Worm (Caenorhabditis elegans) whole organism, young adult: ENCODE measurements around the gene ttbk-5.

ENCODE experiments used
- B0035.1 ChIP-seq: sonication (generic microtip); optimal IDR thresholded peaks from 2 replicates; lab custom pipeline; 2016; ENCODE audit warnings: missing genetic modification characterization, mild to moderate bottlenecking, missing compliant biosample characterization, missing genotype, missing genetic modification reagents
- F37B4.10 ChIP-seq: fragments of 200-800 bp; sonication (Bioruptor generic); IDR thresholded peaks from 2 replicates; pipeline ENCODE4 v1.3.6; 2022; ENCODE audit warnings: missing genetic modification characterization, missing compliant biosample characterization
- F39B2.1 ChIP-seq: fragments of 200-800 bp; sonication (Bioruptor generic); IDR thresholded peaks from 2 replicates; pipeline ENCODE4 v1.3.6; 2022; ENCODE audit warnings: missing genetic modification reagents, missing genetic modification characterization, missing compliant biosample characterization
- K11D2.4 ChIP-seq: fragments of 200-800 bp; sonication (Bioruptor generic); IDR thresholded peaks from 2 replicates; pipeline ENCODE4 v1.3.6; 2022; ENCODE audit warnings: missing genetic modification reagents, missing genetic modification characterization, missing compliant biosample characterization
- K12H6.12 ChIP-seq: fragments of 200-800 bp; sonication (Bioruptor generic); optimal IDR thresholded peaks from 2 replicates; lab custom pipeline; 2018; ENCODE audit warnings: mild to moderate bottlenecking, missing genetic modification characterization, missing compliant biosample characterization
- T26A5.8 ChIP-seq: sonication (generic microtip); optimal IDR thresholded peaks from 2 replicates; lab custom pipeline; 2016; ENCODE audit warnings: missing genetic modification characterization, missing compliant biosample characterization
- Y53F4B.3 ChIP-seq: fragments of 200-800 bp; sonication (Bioruptor generic); IDR thresholded peaks from 2 replicates; pipeline ENCODE4 v1.3.6; 2022; ENCODE audit warnings: missing genetic modification reagents, missing genetic modification characterization, missing compliant biosample characterization
- ama-1 ChIP-seq, 3 experiments: fragments of 150-350 bp in 1 of 3; sonication (generic microtip) in 2 of 3; optimal IDR thresholded peaks; 2 replicates each; lab custom pipeline; 2014 to 2018; ENCODE audit warnings: missing biosample characterization in 2 of 3, missing genetic modification characterization in 2 of 3, missing genetic modification reagents in 2 of 3
- aptf-2 ChIP-seq: fragments of 200-800 bp; sonication (Bioruptor generic); conservative IDR thresholded peaks from 2 replicates; pipeline ENCODE4 v1.3.6; 2022; ENCODE audit warnings: missing genetic modification reagents, missing genetic modification characterization, missing compliant biosample characterization
- attf-6 ChIP-seq: fragments of 200-800 bp; sonication (Bioruptor generic); IDR thresholded peaks from 2 replicates; pipeline ENCODE4 v1.3.6; 2022; ENCODE audit warnings: missing genetic modification reagents, missing genetic modification characterization, missing compliant biosample characterization
- cebp-1 ChIP-seq, 2 experiments: fragments of 200-800 bp in 1 of 2; sonication (Bioruptor generic) in 1 of 2; sonication (generic microtip) in 1 of 2; IDR thresholded peaks in 1 of 2; optimal IDR thresholded peaks in 1 of 2; 2 replicates each; pipeline versions ENCODE4 v1.3.6 to Lab custom; 2017 to 2022; ENCODE audit warnings: missing compliant biosample characterization in 2 of 2, missing genetic modification characterization in 2 of 2, mild to moderate bottlenecking in 1 of 2, missing genetic modification reagents in 1 of 2, moderate library complexity in 1 of 2
- ceh-100 ChIP-seq: fragments of 200-800 bp; sonication (Bioruptor generic); IDR thresholded peaks from 2 replicates; pipeline ENCODE4 v1.3.6; 2022; ENCODE audit warnings: missing genetic modification reagents, missing genetic modification characterization, missing compliant biosample characterization
- ceh-40 ChIP-seq: fragments of 200-800 bp; sonication (Bioruptor generic); IDR thresholded peaks from 2 replicates; pipeline ENCODE4 v1.3.6; 2022; ENCODE audit warnings: missing genetic modification characterization, missing compliant biosample characterization
- ceh-58 ChIP-seq: fragments of 200-800 bp; sonication (Bioruptor generic); IDR thresholded peaks from 2 replicates; pipeline ENCODE4 v1.3.6; 2022; ENCODE audit warnings: missing genetic modification characterization, missing compliant biosample characterization
- chd-7 ChIP-seq: sonication (generic microtip); optimal IDR thresholded peaks from 2 replicates; lab custom pipeline; 2016; ENCODE audit warnings: mild to moderate bottlenecking, missing genetic modification characterization, moderate library complexity, missing compliant biosample characterization
- dpl-1 ChIP-seq: fragments of 150-350 bp; optimal IDR thresholded peaks from 2 replicates; lab custom pipeline; 2014; ENCODE audit warnings: missing biosample characterization, missing genetic modification reagents, missing genetic modification characterization
- efl-1 ChIP-seq: fragments of 150-350 bp; optimal IDR thresholded peaks from 2 replicates; lab custom pipeline; 2014; ENCODE audit warnings: missing biosample characterization, missing genetic modification reagents, missing genetic modification characterization
- egl-18 ChIP-seq: fragments of 200-800 bp; sonication (Bioruptor generic); IDR thresholded peaks from 2 replicates; pipeline ENCODE4 v1.3.6; 2022; ENCODE audit warnings: missing genetic modification reagents, missing genetic modification characterization, missing compliant biosample characterization
- hmg-20 ChIP-seq: fragments of 200-800 bp; sonication (Bioruptor generic); IDR thresholded peaks from 2 replicates; pipeline ENCODE4 v1.3.6; 2022; ENCODE audit warnings: missing genetic modification reagents, missing genetic modification characterization, missing compliant biosample characterization
- hrde-1 ChIP-seq: sonication (generic microtip); optimal IDR thresholded peaks from 2 replicates; lab custom pipeline; 2016; ENCODE audit warnings: missing genetic modification characterization, mild to moderate bottlenecking, missing compliant biosample characterization, moderate library complexity, missing genotype, missing genetic modification reagents, borderline replicate concordance
- hsf-1 ChIP-seq: fragments of 200-800 bp; sonication (Bioruptor generic); IDR thresholded peaks from 2 replicates; pipeline ENCODE4 v1.3.6; 2022; ENCODE audit warnings: missing genetic modification reagents, missing genetic modification characterization, missing compliant biosample characterization
- lag-1 ChIP-seq: fragments of 200-800 bp; sonication (Bioruptor generic); IDR thresholded peaks from 2 replicates; pipeline ENCODE4 v1.3.6; 2022; ENCODE audit warnings: missing genetic modification reagents, missing genetic modification characterization, missing compliant biosample characterization
- let-607 ChIP-seq, 2 experiments: fragments of 200-800 bp in 1 of 2; sonication (Bioruptor generic) in 1 of 2; sonication (generic microtip) in 1 of 2; optimal IDR thresholded peaks; 2 replicates each; lab custom pipeline; 2016 to 2018; ENCODE audit warnings: mild to moderate bottlenecking in 2 of 2, missing compliant biosample characterization in 2 of 2, missing genetic modification characterization in 2 of 2, moderate library complexity in 2 of 2, missing genotype in 1 of 2
- lin-26 ChIP-seq: fragments of 200-800 bp; sonication (Bioruptor generic); IDR thresholded peaks from 2 replicates; pipeline ENCODE4 v1.3.6; 2022; ENCODE audit warnings: missing genetic modification reagents, missing genetic modification characterization, missing compliant biosample characterization
- lin-40 ChIP-seq: sonication (generic microtip); optimal IDR thresholded peaks from 2 replicates; lab custom pipeline; 2016; ENCODE audit warnings: missing genetic modification characterization, mild to moderate bottlenecking, missing compliant biosample characterization, missing genotype, missing genetic modification reagents
- madf-3 ChIP-seq: fragments of 200-800 bp; sonication (Bioruptor generic); IDR thresholded peaks from 2 replicates; pipeline ENCODE4 v1.3.6; 2022; ENCODE audit warnings: missing genetic modification reagents, missing genetic modification characterization, missing compliant biosample characterization
- madf-8 ChIP-seq: fragments of 200-800 bp; sonication (Bioruptor generic); conservative IDR thresholded peaks from 2 replicates; pipeline ENCODE4 v1.3.6; 2022; ENCODE audit warnings: missing genetic modification reagents, missing genetic modification characterization, missing compliant biosample characterization
- mcd-1 ChIP-seq: fragments of 200-800 bp; sonication (Bioruptor generic); IDR thresholded peaks from 2 replicates; pipeline ENCODE4 v1.3.6; 2022; ENCODE audit warnings: missing genetic modification reagents, missing genetic modification characterization, missing compliant biosample characterization
- mel-28 ChIP-seq: sonication (generic microtip); optimal IDR thresholded peaks from 2 replicates; lab custom pipeline; 2016; ENCODE audit warnings: borderline replicate concordance, mild to moderate bottlenecking, missing genetic modification characterization, missing compliant biosample characterization
- mes-4 ChIP-seq: sonication (generic microtip); optimal IDR thresholded peaks from 2 replicates; lab custom pipeline; 2016; ENCODE audit warnings: missing genotype, missing genetic modification characterization, missing compliant biosample characterization
- mxl-1 ChIP-seq: sonication (generic microtip); optimal IDR thresholded peaks from 2 replicates; lab custom pipeline; 2016; ENCODE audit warnings: missing genetic modification characterization, missing compliant biosample characterization
- nfya-2 ChIP-seq: fragments of 200-800 bp; sonication (Bioruptor generic); IDR thresholded peaks from 2 replicates; pipeline ENCODE4 v1.3.6; 2022; ENCODE audit warnings: missing genetic modification reagents, missing genetic modification characterization, missing compliant biosample characterization
- nfyb-1 ChIP-seq: fragments of 200-800 bp; sonication (Bioruptor generic); IDR thresholded peaks from 2 replicates; pipeline ENCODE4 v1.3.6; 2022; ENCODE audit warnings: missing genetic modification reagents, missing genetic modification characterization, missing compliant biosample characterization
- nhr-90 ChIP-seq: sonication (generic microtip); optimal IDR thresholded peaks from 2 replicates; lab custom pipeline; 2016; ENCODE audit warnings: missing genotype, mild to moderate bottlenecking, missing genetic modification characterization, missing compliant biosample characterization
- pha-4 ChIP-seq: fragments of 150-350 bp; sonication (generic microtip); optimal IDR thresholded peaks from 2 replicates; lab custom pipeline; 2014; ENCODE audit warnings: missing biosample characterization, missing genetic modification reagents, missing genetic modification characterization
- repo-1 ChIP-seq: sonication (generic microtip); optimal IDR thresholded peaks from 2 replicates; lab custom pipeline; 2017; ENCODE audit warnings: mild to moderate bottlenecking, missing genetic modification characterization, missing compliant biosample characterization
- rpc-1 ChIP-seq, 2 experiments: fragments of 150-350 bp in 1 of 2; sonication (generic microtip) in 1 of 2; optimal IDR thresholded peaks; 2 replicates each; lab custom pipeline; 2014 to 2018; ENCODE audit warnings: missing biosample characterization in 1 of 2, missing genetic modification characterization in 1 of 2, missing genetic modification reagents in 1 of 2, missing genotype in 1 of 2
- sdz-38 ChIP-seq: sonication (generic microtip); optimal IDR thresholded peaks from 2 replicates; lab custom pipeline; 2016; ENCODE audit warnings: missing genotype, missing genetic modification characterization, missing compliant biosample characterization
- sea-2 ChIP-seq: fragments of 200-800 bp; sonication (Bioruptor generic); IDR thresholded peaks from 2 replicates; pipeline ENCODE4 v1.3.6; 2022; ENCODE audit warnings: missing genetic modification characterization, missing compliant biosample characterization
- snpc-4 ChIP-seq, 5 experiments: fragments of 150-350 bp in 1 of 5; sonication (generic microtip) in 4 of 5; optimal IDR thresholded peaks; 2 replicates each; lab custom pipeline; 2014 to 2018; ENCODE audit warnings: missing genetic modification characterization in 5 of 5, missing biosample characterization in 3 of 5, antibody characterized with exemption in 2 of 5, mild to moderate bottlenecking in 2 of 5, missing compliant biosample characterization in 2 of 5, missing genotype in 2 of 5, moderate library complexity in 2 of 5, missing genetic modification reagents in 1 of 5
- somi-1 ChIP-seq: fragments of 200-800 bp; sonication (Bioruptor generic); optimal IDR thresholded peaks from 2 replicates; lab custom pipeline; 2018; ENCODE audit warnings: mild to moderate bottlenecking, missing genetic modification characterization, missing compliant biosample characterization
- sptf-2 ChIP-seq: fragments of 200-800 bp; sonication (Bioruptor generic); optimal IDR thresholded peaks from 2 replicates; lab custom pipeline; 2018; ENCODE audit warnings: mild to moderate bottlenecking, missing genetic modification characterization, missing compliant biosample characterization
- tlf-1 ChIP-seq: fragments of 200-800 bp; sonication (Bioruptor generic); optimal IDR thresholded peaks from 2 replicates; lab custom pipeline; 2018; ENCODE audit warnings: mild to moderate bottlenecking, missing genetic modification characterization, missing compliant biosample characterization
- xnd-1 ChIP-seq: sonication (generic microtip); optimal IDR thresholded peaks from 2 replicates; lab custom pipeline; 2016; ENCODE audit warnings: missing genotype, missing genetic modification reagents, missing genetic modification characterization, missing compliant biosample characterization
- ztf-22 ChIP-seq: fragments of 200-800 bp; sonication (Bioruptor generic); optimal IDR thresholded peaks from 2 replicates; lab custom pipeline; 2018; ENCODE audit warnings: mild to moderate bottlenecking, missing genetic modification characterization, moderate library complexity, missing compliant biosample characterization
- ztf-26 ChIP-seq: sonication (generic microtip); optimal IDR thresholded peaks from 2 replicates; lab custom pipeline; 2017; ENCODE audit warnings: missing genetic modification characterization, missing compliant biosample characterization
- ztf-3 ChIP-seq: fragments of 200-800 bp; sonication (Bioruptor generic); optimal IDR thresholded peaks from 2 replicates; lab custom pipeline; 2018; ENCODE audit warnings: mild to moderate bottlenecking, missing genetic modification characterization, missing compliant biosample characterization

ttbk-5 gene

ce11 chrIV:10128906-10129386, 38.5 kb downstream of the ttbk-5 start, which contains the start of the genes gtbp-1 and K08F4.3:
TSS of gene gtbp-1 (minus strand) at chrIV:10128956.
TSS of gene K08F4.3 (plus strand) at chrIV:10129257.
- TF ChIP-seq sea-2 (no peak), somi-1 (GFP tag; lab: Kevin White, UChicago) (no peak), ceh-58 (no peak), hsf-1 (GFP tag; lab: Robert Waterston, UW) (no peak), ceh-40 (GFP tag; lab: Robert Waterston, UW) (no peak), F37B4.10 (GFP tag; lab: Robert Waterston, UW) (no peak), tlf-1 (GFP tag; lab: Kevin White, UChicago) (no peak), attf-6 (GFP tag; lab: Robert Waterston, UW) (no peak), dpl-1 (GFP tag; lab: Kevin White, UChicago) (peak; percentile 69), cebp-1 (GFP tag; IDR thresholded peaks at IDR 0.05; lab: Robert Waterston, UW) (no peak), cebp-1 (tag; optimal IDR thresholded peaks at IDR 0.05; lab: Kevin White, UChicago) (no peak), pha-4 (tag; lab: Kevin White, UChicago) (no peak), sdz-38 (no peak), snpc-4 (GFP tag; optimal IDR thresholded peaks at IDR 0.05; lab: Kevin White, UChicago) (peak; percentile 21), snpc-4 (tag; optimal IDR thresholded peaks at IDR 0.05; lab: Kevin White, UChicago) (peak in 3 of 4 experiments; percentile 41 to 73 (median 51)), ztf-3 (GFP tag; lab: Kevin White, UChicago) (no peak), nhr-90 (tag; lab: Kevin White, UChicago) (no peak), efl-1 (GFP tag; lab: Kevin White, UChicago) (peak; percentile 85), ama-1 (optimal IDR thresholded peaks at IDR 0.05; lab: Kevin White, UChicago) (no peak), ama-1 (GFP tag; optimal IDR thresholded peaks at IDR 0.05; lab: Kevin White, UChicago) (no peak), ztf-22 (GFP tag; lab: Kevin White, UChicago) (no peak), nfyb-1 (GFP tag; lab: Robert Waterston, UW) (0 out of 2 replicates have a peak, but pooled peaks have one; percentile 44), madf-8 (GFP tag; lab: Robert Waterston, UW) (peak; percentile 56), ceh-100 (GFP tag; lab: Robert Waterston, UW) (0 out of 2 replicates have a peak, but pooled peaks have one; percentile 52), mxl-1 (tag; lab: Kevin White, UChicago) (no peak), lin-26 (GFP tag; lab: Robert Waterston, UW) (no peak), K12H6.12 (tag; lab: Kevin White, UChicago) (peak; percentile 23), chd-7 (no peak), lag-1 (GFP tag; lab: Robert Waterston, UW) (no peak), mes-4 (no peak), hmg-20 (GFP tag; lab: Robert Waterston, UW) (no peak), aptf-2 (no peak), lin-40 (no peak), Y53F4B.3 (GFP tag; lab: Robert Waterston, UW) (no peak), madf-3 (GFP tag; lab: Robert Waterston, UW) (no peak), B0035.1 (tag; lab: Kevin White, UChicago) (no peak), hrde-1 (no peak), egl-18 (GFP tag; lab: Robert Waterston, UW) (no peak), ztf-26 (no peak), F39B2.1 (GFP tag; lab: Robert Waterston, UW) (no peak), T26A5.8 (no peak), sptf-2 (GFP tag; lab: Kevin White, UChicago) (no peak), mel-28 (tag; lab: Kevin White, UChicago) (no peak), K11D2.4 (GFP tag; lab: Robert Waterston, UW) (no peak), repo-1 (no peak), rpc-1 (optimal IDR thresholded peaks at IDR 0.05; lab: Kevin White, UChicago) (no peak), rpc-1 (tag; optimal IDR thresholded peaks at IDR 0.05; lab: Kevin White, UChicago) (no peak), mcd-1 (peak; percentile 72), let-607 (tag; optimal IDR thresholded peaks at IDR 0.05; lab: Kevin White, UChicago) (no peak), nfya-2 (GFP tag; lab: Robert Waterston, UW) (no peak), xnd-1 (peak; percentile 8)
